Fruit fly (Drosophila melanogaster) whole organism: ENCODE data around the gene stx.

ENCODE experiments used
- CG8478 ChIP-seq: fragments of >200 bp; optimal IDR thresholded peaks from 2 replicates; lab custom pipeline; 2018; ENCODE audit warnings: inconsistent platforms
- Dll ChIP-seq: fragments of >200 bp; optimal IDR thresholded peaks from 2 replicates; lab custom pipeline; 2017
- EcR ChIP-seq, 2 experiments: fragments of >200 bp; optimal IDR thresholded peaks; 2 replicates each; lab custom pipeline; 2017; ENCODE audit warnings: missing biosample characterization in 2 of 2, missing genetic modification characterization in 2 of 2, missing genetic modification reagents in 2 of 2
- pan ChIP-seq: fragments of >200 bp; optimal IDR thresholded peaks from 2 replicates; lab custom pipeline; 2017
- psq ChIP-seq: fragments of >200 bp; optimal IDR thresholded peaks from 2 replicates; lab custom pipeline; 2017
- usp ChIP-seq: fragments of >200 bp; optimal IDR thresholded peaks from 2 replicates; lab custom pipeline; 2017; ENCODE audit warnings: missing biosample characterization, missing genetic modification characterization, mixed read lengths

dm6 chrX:10784812-10785638 lies 40.3 kb upstream of the stx start:
- TF ChIP-seq CG8478 (no peak), pan (no peak), usp (GFP tag; lab: Kevin White, UChicago) (no peak), psq (no peak), EcR (GFP tag; optimal IDR thresholded peaks at IDR 0.05; lab: Kevin White, UChicago) (no peak), Dll (lab: Kevin White, UChicago) (no peak)
